Fruit fly (Drosophila melanogaster): ENCODE measurements around the gene fd96Ca.

- TF ChIP-seq CG8478 (optimal IDR thresholded peaks at IDR 0.05) (no peak), CTCF (optimal IDR thresholded peaks at IDR 0.05) (no peak)
Measured at dm6 chr3R:25051441-25052097, 30.9 kb upstream of the fd96Ca start.
